Worm (Caenorhabditis elegans) whole organism, early embryonic: ENCODE results near the gene C45G9.15.

Experiments used
- B0310.2 ChIP-seq: sonication (generic microtip); optimal IDR thresholded peaks from 2 replicates; lab custom pipeline; 2016; ENCODE audit warnings: mild to moderate bottlenecking, missing genetic modification characterization, missing compliant biosample characterization
- F13C5.2 ChIP-seq: sonication (generic microtip); optimal IDR thresholded peaks from 2 replicates; lab custom pipeline; 2017; ENCODE audit warnings: mild to moderate bottlenecking, missing genetic modification characterization, inconsistent platforms, missing compliant biosample characterization
- aly-1 ChIP-seq: sonication (generic microtip); optimal IDR thresholded peaks from 2 replicates; lab custom pipeline; 2016; ENCODE audit warnings: missing genetic modification characterization, missing compliant biosample characterization
- ama-1 ChIP-seq: fragments of 150-350 bp; optimal IDR thresholded peaks from 2 replicates; lab custom pipeline; 2014
- ceh-13 ChIP-seq: fragments of 200-800 bp; sonication (Bioruptor generic); optimal IDR thresholded peaks from 2 replicates; lab custom pipeline; 2018; ENCODE audit warnings: mild to moderate bottlenecking, missing genetic modification characterization, missing compliant biosample characterization
- ceh-36 ChIP-seq: sonication (generic microtip); optimal IDR thresholded peaks from 2 replicates; lab custom pipeline; 2016; ENCODE audit warnings: missing genetic modification characterization, inconsistent platforms, missing compliant biosample characterization
- ets-7 ChIP-seq: sonication (generic microtip); optimal IDR thresholded peaks from 2 replicates; lab custom pipeline; 2016; ENCODE audit warnings: missing genotype, missing genetic modification characterization, missing compliant biosample characterization
- flt-1 ChIP-seq: fragments of 200-800 bp; sonication (Bioruptor generic); IDR thresholded peaks from 2 replicates; pipeline ENCODE4 v1.3.6; 2022; ENCODE audit warnings: missing genetic modification characterization, missing compliant biosample characterization
- hmbx-1 ChIP-seq: sonication (generic microtip); optimal IDR thresholded peaks from 2 replicates; lab custom pipeline; 2016; ENCODE audit warnings: mild to moderate bottlenecking, missing genetic modification characterization, missing compliant biosample characterization
- hmg-4 ChIP-seq: fragments of 200-800 bp; sonication (Bioruptor generic); optimal IDR thresholded peaks from 2 replicates; lab custom pipeline; 2018; ENCODE audit warnings: mild to moderate bottlenecking, missing genetic modification characterization, missing compliant biosample characterization
- hnd-1 ChIP-seq: sonication (generic microtip); optimal IDR thresholded peaks from 2 replicates; lab custom pipeline; 2016; ENCODE audit warnings: missing genetic modification characterization, missing compliant biosample characterization
- pes-1 ChIP-seq: fragments of 200-800 bp; sonication (Bioruptor generic); IDR thresholded peaks from 2 replicates; pipeline ENCODE4 v1.3.6; 2022; ENCODE audit warnings: missing genetic modification reagents, missing genetic modification characterization, missing compliant biosample characterization
- scrt-1 ChIP-seq: fragments of 200-800 bp; sonication (Bioruptor generic); IDR thresholded peaks from 2 replicates; pipeline ENCODE4 v1.3.6; 2022; ENCODE audit warnings: missing genetic modification characterization, missing compliant biosample characterization
- sea-1 ChIP-seq: fragments of 200-800 bp; sonication (Bioruptor generic); conservative IDR thresholded peaks from 2 replicates; pipeline ENCODE4 v1.3.6; 2022; ENCODE audit warnings: missing genetic modification characterization, missing compliant biosample characterization
- tbx-11 ChIP-seq: fragments of 200-800 bp; sonication (Bioruptor generic); IDR thresholded peaks from 2 replicates; pipeline ENCODE4 v1.3.6; 2022; ENCODE audit warnings: missing genetic modification characterization, missing compliant biosample characterization
- tbx-37 ChIP-seq: fragments of 200-800 bp; sonication (Bioruptor generic); conservative IDR thresholded peaks from 2 replicates; pipeline ENCODE4 v1.3.6; 2022; ENCODE audit warnings: missing genetic modification reagents, missing genetic modification characterization, missing compliant biosample characterization
- tra-4 ChIP-seq: sonication (generic microtip); optimal IDR thresholded peaks from 2 replicates; lab custom pipeline; 2017; ENCODE audit warnings: missing genetic modification characterization, missing compliant biosample characterization

C45G9.15 gene

ce11 chrIII:5018116-5018689 lies 33.6 kb downstream of the C45G9.15 start, which contains the start of gene wip-1:
Gene wip-1 (plus strand): TSS chrIII:5018639.
- TF ChIP-seq tbx-37 (GFP tag; lab: Robert Waterston, UW), result peak; percentile 67; the same call in 1 of the 2 replicates
- peak; percentile 56 for TF ChIP-seq aly-1
- TF ChIP-seq sea-1, result 0 out of 2 replicates have a peak, but pooled peaks have one; percentile 35
- peak; percentile 77 for TF ChIP-seq pes-1
- peak; percentile 95 for TF ChIP-seq hmg-4 (GFP tag; lab: Kevin White, UChicago)
- TF ChIP-seq scrt-1 (GFP tag; lab: Robert Waterston, UW), result peak; percentile 65
- peak; percentile 67 for TF ChIP-seq tbx-11
- TF ChIP-seq hnd-1 (tag; lab: Kevin White, UChicago), result no peak
- peak; percentile 93 for TF ChIP-seq F13C5.2 (tag; lab: Kevin White, UChicago)
- peak; percentile 65 for TF ChIP-seq tra-4 (tag; lab: Kevin White, UChicago)
- no peak for TF ChIP-seq B0310.2 (tag; lab: Kevin White, UChicago)
- peak; percentile 44 for TF ChIP-seq ets-7 (tag; lab: Kevin White, UChicago)
- TF ChIP-seq hmbx-1 (tag; lab: Kevin White, UChicago), result no peak
- TF ChIP-seq ceh-13 (GFP tag; lab: Kevin White, UChicago), result peak; percentile 22
- TF ChIP-seq flt-1 (GFP tag; lab: Robert Waterston, UW), result peak; percentile 75
- TF ChIP-seq ceh-36, result no peak
- no peak for TF ChIP-seq ama-1

ce11 chrIII:5017550-5017949 lies 34.3 kb downstream of the C45G9.15 start, which contains the start of gene larp-1:
Gene larp-1 (minus strand): TSS chrIII:5017650.
- no peak for TF ChIP-seq tbx-37 (GFP tag; lab: Robert Waterston, UW)
- TF ChIP-seq sea-1, result no peak
- TF ChIP-seq F13C5.2 (tag; lab: Kevin White, UChicago), result no peak
- no peak for TF ChIP-seq ets-7 (tag; lab: Kevin White, UChicago)
- TF ChIP-seq ceh-36, result no peak
- TF ChIP-seq hmg-4 (GFP tag; lab: Kevin White, UChicago), result no peak

ce11 chrIII:5013915-5014346 lies 37.9 kb downstream of the C45G9.15 start:
- no peak for TF ChIP-seq ets-7 (tag; lab: Kevin White, UChicago)
- TF ChIP-seq flt-1 (GFP tag; lab: Robert Waterston, UW), result no peak
- TF ChIP-seq hmg-4 (GFP tag; lab: Kevin White, UChicago), result peak; percentile 88
- no peak for TF ChIP-seq B0310.2 (tag; lab: Kevin White, UChicago)
- TF ChIP-seq scrt-1 (GFP tag; lab: Robert Waterston, UW), result peak; percentile 14; the same call in 1 of the 2 replicates
- TF ChIP-seq aly-1, result peak; percentile 64
- 0 out of 2 replicates have a peak, but pooled peaks have one; percentile 3 for TF ChIP-seq tbx-11
- no peak for TF ChIP-seq hnd-1 (tag; lab: Kevin White, UChicago)
- peak; percentile 74 for TF ChIP-seq F13C5.2 (tag; lab: Kevin White, UChicago)
- no peak for TF ChIP-seq ceh-36
- no peak for TF ChIP-seq ama-1
- TF ChIP-seq tbx-37 (GFP tag; lab: Robert Waterston, UW), result no peak
- TF ChIP-seq hmbx-1 (tag; lab: Kevin White, UChicago), result no peak
- TF ChIP-seq pes-1, result peak; percentile 48; the same call in 1 of the 2 replicates
- no peak for TF ChIP-seq ceh-13 (GFP tag; lab: Kevin White, UChicago)
- TF ChIP-seq sea-1, result 0 out of 2 replicates have a peak, but pooled peaks have one; percentile 39
- TF ChIP-seq tra-4 (tag; lab: Kevin White, UChicago), result no peak

- TF ChIP-seq sea-1 (no peak), ama-1 (no peak), hmbx-1 (tag; lab: Kevin White, UChicago) (no peak), hnd-1 (tag; lab: Kevin White, UChicago) (no peak), scrt-1 (GFP tag; lab: Robert Waterston, UW) (no peak), tra-4 (tag; lab: Kevin White, UChicago) (no peak)
These were observed 39.4 kb downstream of the C45G9.15 start for ce11 chrIII:5012460-5012859.

- no peak for TF ChIP-seq tbx-11
- no peak for TF ChIP-seq sea-1
- TF ChIP-seq aly-1, result no peak
- no peak for TF ChIP-seq pes-1
- TF ChIP-seq tra-4 (tag; lab: Kevin White, UChicago), result no peak
- no peak for TF ChIP-seq ceh-13 (GFP tag; lab: Kevin White, UChicago)
- no peak for TF ChIP-seq B0310.2 (tag; lab: Kevin White, UChicago)
- no peak for TF ChIP-seq flt-1 (GFP tag; lab: Robert Waterston, UW)
- no peak for TF ChIP-seq hmg-4 (GFP tag; lab: Kevin White, UChicago)
- no peak for TF ChIP-seq tbx-37 (GFP tag; lab: Robert Waterston, UW)
- no peak for TF ChIP-seq ama-1
- no peak for TF ChIP-seq hmbx-1 (tag; lab: Kevin White, UChicago)
- TF ChIP-seq hnd-1 (tag; lab: Kevin White, UChicago), result no peak
- TF ChIP-seq ceh-36, result no peak
- TF ChIP-seq F13C5.2 (tag; lab: Kevin White, UChicago), result no peak
- no peak for TF ChIP-seq ets-7 (tag; lab: Kevin White, UChicago)
- no peak for TF ChIP-seq scrt-1 (GFP tag; lab: Robert Waterston, UW)
These were observed 41.1 kb downstream of the C45G9.15 start for ce11 chrIII:5010723-5011122.

- TF ChIP-seq tra-4 (tag; lab: Kevin White, UChicago) (no peak), B0310.2 (tag; lab: Kevin White, UChicago) (no peak), scrt-1 (GFP tag; lab: Robert Waterston, UW) (no peak), aly-1 (no peak), hmbx-1 (tag; lab: Kevin White, UChicago) (no peak), tbx-37 (GFP tag; lab: Robert Waterston, UW) (no peak), ama-1 (no peak), ets-7 (tag; lab: Kevin White, UChicago) (no peak), ceh-36 (no peak)
These were observed 43.1 kb downstream of the C45G9.15 start, which contains the start of gene R144.11 for ce11 chrIII:5008730-5009129. Gene R144.11 (minus strand): TSS chrIII:5008830.

ce11 chrIII:5006881-5007280 lies 45.0 kb downstream of the C45G9.15 start, which contains the start of gene R144.12:
Gene R144.12 (minus strand): TSS chrIII:5006981.
- no peak for TF ChIP-seq B0310.2 (tag; lab: Kevin White, UChicago)
